Worm (Caenorhabditis elegans) whole organism, L3 larva: ENCODE measurements around the gene nnt-1.

Experiments used
- R02D3.7 ChIP-seq: fragments of 150-350 bp; optimal IDR thresholded peaks from 2 replicates; lab custom pipeline; 2014; ENCODE audit warnings: missing biosample characterization, missing genetic modification characterization
- ZK546.5 ChIP-seq: sonication (generic microtip); optimal IDR thresholded peaks from 2 replicates; lab custom pipeline; 2017; ENCODE audit warnings: missing biosample characterization, missing genetic modification characterization
- aly-2 ChIP-seq: fragments of 150-350 bp; optimal IDR thresholded peaks from 2 replicates; lab custom pipeline; 2014; ENCODE audit warnings: missing biosample characterization, missing genetic modification characterization
- ama-1 ChIP-seq: fragments of 150-350 bp; optimal IDR thresholded peaks from 2 replicates; lab custom pipeline; 2018
- ceh-16 ChIP-seq: sonication (generic microtip); optimal IDR thresholded peaks from 2 replicates; lab custom pipeline; 2017; ENCODE audit warnings: missing biosample characterization, missing genetic modification characterization
- ceh-28 ChIP-seq: fragments of 150-350 bp; optimal IDR thresholded peaks from 2 replicates; lab custom pipeline; 2014; ENCODE audit warnings: missing biosample characterization, missing genetic modification reagents, missing genetic modification characterization
- ceh-82 ChIP-seq: fragments of 150-350 bp; optimal IDR thresholded peaks from 2 replicates; lab custom pipeline; 2014; ENCODE audit warnings: missing biosample characterization, missing genetic modification characterization
- ceh-9 ChIP-seq: sonication (generic microtip); optimal IDR thresholded peaks from 2 replicates; lab custom pipeline; 2018; ENCODE audit warnings: missing biosample characterization, missing genetic modification characterization
- daf-12 ChIP-seq: fragments of 150-350 bp; optimal IDR thresholded peaks from 2 replicates; lab custom pipeline; 2014; ENCODE audit warnings: missing biosample characterization, missing genetic modification reagents, missing genetic modification characterization
- egl-27 ChIP-seq: sonication (generic microtip); optimal IDR thresholded peaks from 4 replicates; lab custom pipeline; 2017; ENCODE audit warnings: missing biosample characterization, missing genetic modification reagents, missing genetic modification characterization
- egl-5 ChIP-seq: fragments of 150-350 bp; optimal IDR thresholded peaks from 2 replicates; lab custom pipeline; 2017; ENCODE audit warnings: missing biosample characterization, missing genetic modification reagents, missing genetic modification characterization, inconsistent platforms
- elt-1 ChIP-seq: fragments of 150-350 bp; optimal IDR thresholded peaks from 2 replicates; lab custom pipeline; 2014; ENCODE audit warnings: missing biosample characterization, missing genetic modification characterization
- elt-2 ChIP-seq: sonication (generic microtip); optimal IDR thresholded peaks from 2 replicates; lab custom pipeline; 2016; ENCODE audit warnings: missing genetic modification reagents, mild to moderate bottlenecking, missing genetic modification characterization, missing compliant biosample characterization
- elt-3 ChIP-seq, 3 experiments: fragments of 150-350 bp in 1 of 3; sonication (generic microtip) in 2 of 3; optimal IDR thresholded peaks; 2 replicates in 2 of 3; 4 replicates in 1 of 3; lab custom pipeline; 2014 to 2017; ENCODE audit warnings: missing biosample characterization in 3 of 3, missing genetic modification characterization in 3 of 3
- eor-1 ChIP-seq, 2 experiments: fragments of 150-350 bp; optimal IDR thresholded peaks; 2 replicates each; lab custom pipeline; 2014 to 2018; ENCODE audit warnings: missing biosample characterization in 2 of 2, missing genetic modification characterization in 2 of 2
- fkh-10 ChIP-seq: sonication (generic microtip); optimal IDR thresholded peaks from 2 replicates; lab custom pipeline; 2017; ENCODE audit warnings: missing biosample characterization, missing genetic modification reagents, missing genetic modification characterization
- fkh-2 ChIP-seq: fragments of 150-350 bp; optimal IDR thresholded peaks from 2 replicates; lab custom pipeline; 2014; ENCODE audit warnings: missing biosample characterization, missing genetic modification reagents, missing genetic modification characterization
- fos-1 ChIP-seq: fragments of 150-350 bp; optimal IDR thresholded peaks from 2 replicates; lab custom pipeline; 2014; ENCODE audit warnings: missing biosample characterization, missing genetic modification characterization
- hmg-11 ChIP-seq: sonication (generic microtip); optimal IDR thresholded peaks from 2 replicates; lab custom pipeline; 2016; ENCODE audit warnings: missing genetic modification characterization, missing compliant biosample characterization
- jun-1 ChIP-seq: fragments of 150-350 bp; optimal IDR thresholded peaks from 2 replicates; lab custom pipeline; 2014; ENCODE audit warnings: missing biosample characterization, missing genetic modification reagents, missing genetic modification characterization
- lin-15B ChIP-seq: fragments of 150-350 bp; optimal IDR thresholded peaks from 2 replicates; lab custom pipeline; 2014; ENCODE audit warnings: missing biosample characterization, missing genetic modification characterization
- lin-39 ChIP-seq: fragments of 150-350 bp; optimal IDR thresholded peaks from 2 replicates; lab custom pipeline; 2018; ENCODE audit warnings: missing biosample characterization, missing genetic modification reagents, missing genetic modification characterization
- lsy-12 ChIP-seq: sonication (generic microtip); optimal IDR thresholded peaks from 2 replicates; lab custom pipeline; 2016; ENCODE audit warnings: mild to moderate bottlenecking, missing genetic modification characterization, missing compliant biosample characterization
- mdl-1 ChIP-seq: fragments of 150-350 bp; optimal IDR thresholded peaks from 2 replicates; lab custom pipeline; 2014; ENCODE audit warnings: missing biosample characterization, missing genetic modification characterization
- mml-1 ChIP-seq: fragments of 150-350 bp; sonication (generic microtip); optimal IDR thresholded peaks from 3 replicates; lab custom pipeline; 2014; ENCODE audit warnings: missing biosample characterization, missing genetic modification characterization
- nfya-1 ChIP-seq: sonication (generic microtip); optimal IDR thresholded peaks from 2 replicates; lab custom pipeline; 2017; ENCODE audit warnings: missing genetic modification characterization, mild to moderate bottlenecking, missing compliant biosample characterization, antibody characterized with exemption, moderate library complexity; ENCODE audit not compliant: insufficient read depth
- nhr-11 ChIP-seq: fragments of 150-350 bp; optimal IDR thresholded peaks from 2 replicates; lab custom pipeline; 2014; ENCODE audit warnings: missing biosample characterization, missing genetic modification characterization
- nhr-12 ChIP-seq: fragments of 150-350 bp; optimal IDR thresholded peaks from 2 replicates; lab custom pipeline; 2014; ENCODE audit warnings: missing biosample characterization, missing genetic modification characterization
- nhr-23 ChIP-seq: fragments of 150-350 bp; optimal IDR thresholded peaks from 2 replicates; lab custom pipeline; 2014; ENCODE audit warnings: missing biosample characterization, missing genetic modification reagents, missing genetic modification characterization
- nhr-237 ChIP-seq: fragments of 150-350 bp; optimal IDR thresholded peaks from 2 replicates; lab custom pipeline; 2014; ENCODE audit warnings: missing biosample characterization, missing genetic modification characterization
- nhr-25 ChIP-seq: sonication (generic microtip); optimal IDR thresholded peaks from 2 replicates; lab custom pipeline; 2017; ENCODE audit warnings: missing biosample characterization, missing genetic modification characterization
- nhr-28 ChIP-seq: fragments of 150-350 bp; optimal IDR thresholded peaks from 2 replicates; lab custom pipeline; 2014; ENCODE audit warnings: missing biosample characterization, missing genetic modification characterization
- nhr-43 ChIP-seq: sonication (generic microtip); optimal IDR thresholded peaks from 2 replicates; lab custom pipeline; 2016; ENCODE audit warnings: mild to moderate bottlenecking, missing genetic modification characterization, missing compliant biosample characterization; ENCODE audit not compliant: poor library complexity, severe bottlenecking
- nhr-67 ChIP-seq: fragments of 150-350 bp; optimal IDR thresholded peaks from 2 replicates; lab custom pipeline; 2014; ENCODE audit warnings: missing biosample characterization, missing genetic modification characterization
- nhr-76 ChIP-seq: fragments of 150-350 bp; sonication (generic microtip); optimal IDR thresholded peaks from 5 replicates; lab custom pipeline; 2014; ENCODE audit warnings: missing biosample characterization, missing genetic modification characterization
- nhr-77 ChIP-seq: fragments of 150-350 bp; optimal IDR thresholded peaks from 2 replicates; lab custom pipeline; 2014; ENCODE audit warnings: missing biosample characterization, missing genetic modification characterization
- pha-4 ChIP-seq: fragments of 150-350 bp; optimal IDR thresholded peaks from 2 replicates; lab custom pipeline; 2014; ENCODE audit warnings: missing biosample characterization, missing genetic modification reagents, missing genetic modification characterization
- pqm-1 ChIP-seq: fragments of 150-350 bp; optimal IDR thresholded peaks from 2 replicates; lab custom pipeline; 2017; ENCODE audit warnings: missing biosample characterization, missing genetic modification characterization, inconsistent platforms
- sea-2 ChIP-seq: fragments of 150-350 bp; sonication (generic microtip); optimal IDR thresholded peaks from 4 replicates; lab custom pipeline; 2014; ENCODE audit warnings: missing biosample characterization, missing genetic modification reagents, missing genetic modification characterization
- skn-1 ChIP-seq: fragments of 150-350 bp; optimal IDR thresholded peaks from 2 replicates; lab custom pipeline; 2014; ENCODE audit warnings: missing biosample characterization, missing genetic modification characterization
- snpc-4 ChIP-seq: fragments of 150-350 bp; optimal IDR thresholded peaks from 2 replicates; lab custom pipeline; 2014; ENCODE audit warnings: missing biosample characterization, missing genetic modification characterization
- tbx-2 ChIP-seq: sonication (generic microtip); optimal IDR thresholded peaks from 2 replicates; lab custom pipeline; 2016; ENCODE audit warnings: mild to moderate bottlenecking, missing genetic modification characterization, missing compliant biosample characterization
- unc-39 ChIP-seq: sonication (generic microtip); optimal IDR thresholded peaks from 4 replicates; lab custom pipeline; 2017; ENCODE audit warnings: missing biosample characterization, missing genetic modification characterization
- unc-62 ChIP-seq: fragments of 150-350 bp; sonication (generic microtip); optimal IDR thresholded peaks from 4 replicates; lab custom pipeline; 2014; ENCODE audit warnings: missing biosample characterization, missing genetic modification reagents, missing genetic modification characterization
- zag-1 ChIP-seq: fragments of 150-350 bp; optimal IDR thresholded peaks from 2 replicates; lab custom pipeline; 2014; ENCODE audit warnings: missing biosample characterization, missing genetic modification characterization
- ztf-11 ChIP-seq: fragments of 150-350 bp; optimal IDR thresholded peaks from 2 replicates; lab custom pipeline; 2014; ENCODE audit warnings: missing biosample characterization, missing genetic modification characterization
- ztf-4 ChIP-seq: fragments of 150-350 bp; optimal IDR thresholded peaks from 2 replicates; lab custom pipeline; 2014; ENCODE audit warnings: missing biosample characterization, missing genetic modification characterization

The nnt-1 gene

ce11 chrX:6088718-6089117 lies 33.4 kb upstream of the nnt-1 start:
- TF ChIP-seq ceh-82 (no peak), snpc-4 (tag; lab: Kevin White, UChicago) (no peak), nhr-23 (tag; lab: Kevin White, UChicago) (peak; percentile 41), eor-1 (tag; optimal IDR thresholded peaks at IDR 0.05; lab: Kevin White, UChicago) (no peak), fos-1 (tag; lab: Kevin White, UChicago) (peak; percentile 78), elt-1 (tag; lab: Kevin White, UChicago) (no peak), ZK546.5 (tag; lab: Kevin White, UChicago) (no peak), mml-1 (no peak), aly-2 (peak; percentile 58), ztf-4 (tag; lab: Kevin White, UChicago) (no peak), mdl-1 (no peak), jun-1 (tag; lab: Kevin White, UChicago) (no peak), nhr-12 (no peak), pha-4 (no peak), egl-5 (tag; lab: Kevin White, UChicago) (no peak), ceh-16 (tag; lab: Kevin White, UChicago) (no peak), hmg-11 (tag; lab: Kevin White, UChicago) (no peak), nhr-28 (tag; lab: Kevin White, UChicago) (no peak), nhr-77 (peak; percentile 36), zag-1 (no peak), skn-1 (tag; lab: Kevin White, UChicago) (peak; percentile 13), fkh-2 (tag; lab: Kevin White, UChicago) (no peak), ceh-28 (peak; percentile 63), ceh-9 (tag; lab: Kevin White, UChicago) (no peak), tbx-2 (no peak), ama-1 (lab: Kevin White, UChicago) (no peak), pqm-1 (tag; lab: Kevin White, UChicago) (peak; percentile 29), unc-62 (no peak), ztf-11 (tag; lab: Kevin White, UChicago) (no peak), R02D3.7 (tag; lab: Kevin White, UChicago) (no peak), unc-39 (tag; lab: Kevin White, UChicago) (no peak), lsy-12 (tag; lab: Kevin White, UChicago) (peak; percentile 62), nhr-76 (tag; lab: Kevin White, UChicago) (no peak), lin-39 (tag; lab: Kevin White, UChicago) (no peak), nhr-237 (tag; lab: Kevin White, UChicago) (no peak), nhr-43 (tag; lab: Kevin White, UChicago) (peak; percentile 68), lin-15B (tag; lab: Kevin White, UChicago) (no peak), nhr-67 (tag; lab: Kevin White, UChicago) (no peak), elt-2 (tag; lab: Kevin White, UChicago) (peak; percentile 33), daf-12 (tag; lab: Kevin White, UChicago) (no peak), nhr-25 (tag; lab: Kevin White, UChicago) (no peak), egl-27 (tag; lab: Kevin White, UChicago) (no peak), nhr-11 (tag; lab: Kevin White, UChicago) (no peak), nfya-1 (no peak), sea-2 (GFP tag; lab: Kevin White, UChicago) (no peak), elt-3 (tag; optimal IDR thresholded peaks at IDR 0.05; lab: Kevin White, UChicago) (no peak), fkh-10 (GFP tag; lab: Kevin White, UChicago) (no peak)

- no peak for TF ChIP-seq aly-2
- TF ChIP-seq pha-4: peak; percentile 56
Measured at ce11 chrX:6090779-6091178, 31.3 kb upstream of the nnt-1 start.
